Fruit fly (Drosophila melanogaster) whole organism, embryonic: ENCODE measurements around the gene syd.

Source experiments
- ATbp ChIP-seq: fragments of 200-800 bp; sonication (Bioruptor generic); optimal IDR thresholded peaks from 2 replicates; lab custom pipeline; 2017; ENCODE audit warnings: missing biosample characterization, mild to moderate bottlenecking, missing genetic modification characterization, missing genetic modification reagents
- Awh ChIP-seq: fragments of 200-800 bp; sonication (Bioruptor generic); IDR thresholded peaks from 2 replicates; pipeline ENCODE4, ENCODE4 v1.3.6; 2022; ENCODE audit warnings: missing biosample characterization, missing genetic modification characterization
- CG10267 ChIP-seq: fragments of 200-800 bp; sonication (Bioruptor generic); optimal IDR thresholded peaks from 2 replicates; lab custom pipeline; 2018; ENCODE audit warnings: missing biosample characterization, mild to moderate bottlenecking, missing genetic modification characterization, moderate library complexity
- CG12104 ChIP-seq: fragments of 200-800 bp; sonication (Bioruptor generic); optimal IDR thresholded peaks from 3 replicates; lab custom pipeline; 2016; ENCODE audit warnings: missing biosample characterization, missing genetic modification characterization
- CG12219 ChIP-seq: fragments of 200-800 bp; sonication (Bioruptor generic); optimal IDR thresholded peaks from 3 replicates; lab custom pipeline; 2018; ENCODE audit warnings: missing biosample characterization, mild to moderate bottlenecking, missing genetic modification characterization
- CG12236 ChIP-seq: fragments of 200-800 bp; sonication (Bioruptor generic); optimal IDR thresholded peaks from 2 replicates; lab custom pipeline; 2016; ENCODE audit warnings: missing biosample characterization, missing genetic modification characterization
- CG14860 ChIP-seq: fragments of 200-800 bp; sonication (Bioruptor generic); IDR thresholded peaks from 3 replicates; pipeline ENCODE4 v1.3.6; 2022; ENCODE audit warnings: missing biosample characterization, missing genetic modification characterization; ENCODE audit not compliant: partially characterized antibody
- CG15601 ChIP-seq: fragments of 200-800 bp; sonication (Bioruptor generic); optimal IDR thresholded peaks from 3 replicates; lab custom pipeline; 2019; ENCODE audit warnings: missing biosample characterization, mild to moderate bottlenecking, missing genetic modification characterization, moderate library complexity
- CG1647 ChIP-seq: fragments of 200-800 bp; sonication (Bioruptor generic); optimal IDR thresholded peaks from 3 replicates; lab custom pipeline; 2016; ENCODE audit warnings: missing biosample characterization, missing genetic modification characterization
- CG18011 ChIP-seq: fragments of 200-800 bp; sonication (Bioruptor generic); optimal IDR thresholded peaks from 2 replicates; lab custom pipeline; 2017; ENCODE audit warnings: missing biosample characterization, missing genetic modification characterization, mild to moderate bottlenecking, moderate library complexity, missing genotype
- CG18599 ChIP-seq: fragments of 200-800 bp; sonication (Bioruptor generic); optimal IDR thresholded peaks from 3 replicates; lab custom pipeline; 2017; ENCODE audit warnings: missing biosample characterization, missing genetic modification characterization, mild to moderate bottlenecking, moderate library complexity, missing genetic modification reagents
- CG2116 ChIP-seq: fragments of 200-800 bp; sonication (Bioruptor generic); optimal IDR thresholded peaks from 3 replicates; lab custom pipeline; 2018; ENCODE audit warnings: missing biosample characterization, mild to moderate bottlenecking, missing genetic modification characterization
- CG30020 ChIP-seq: fragments of 200-800 bp; optimal IDR thresholded peaks from 2 replicates; lab custom pipeline; 2019; ENCODE audit warnings: missing biosample characterization, mild to moderate bottlenecking, missing genetic modification characterization, moderate library complexity
- CG31224 ChIP-seq: fragments of 200-800 bp; sonication (Bioruptor generic); IDR thresholded peaks from 2 replicates; pipeline ENCODE4 v1.3.6; 2022; ENCODE audit warnings: missing biosample characterization, missing genetic modification characterization
- CG3847 ChIP-seq: fragments of 200-800 bp; sonication (Bioruptor generic); IDR thresholded peaks from 2 replicates; pipeline ENCODE4 v1.3.6; 2022; ENCODE audit warnings: missing biosample characterization, missing genetic modification characterization
- CG43689 ChIP-seq: fragments of 200-800 bp; sonication (Bioruptor generic); IDR thresholded peaks from 2 replicates; pipeline ENCODE4 v1.3.6; 2022; ENCODE audit warnings: missing biosample characterization, missing genetic modification characterization
- CG4424 ChIP-seq: fragments of 200-800 bp; sonication (Bioruptor generic); optimal IDR thresholded peaks from 3 replicates; lab custom pipeline; 2016; ENCODE audit warnings: missing biosample characterization, missing genetic modification characterization
- CG6175 ChIP-seq: fragments of 200-800 bp; sonication (Bioruptor generic); IDR thresholded peaks from 3 replicates; pipeline ENCODE4 v1.3.6; 2022; ENCODE audit warnings: missing biosample characterization, missing genetic modification characterization
- CG6254 ChIP-seq: fragments of 200-800 bp; sonication (Bioruptor generic); optimal IDR thresholded peaks from 3 replicates; lab custom pipeline; 2017; ENCODE audit warnings: mild to moderate bottlenecking, missing biosample characterization, missing genetic modification reagents, missing genetic modification characterization
- CG6683 ChIP-seq: fragments of 200-800 bp; sonication (Bioruptor generic); optimal IDR thresholded peaks from 2 replicates; lab custom pipeline; 2017; ENCODE audit warnings: missing biosample characterization, mild to moderate bottlenecking, missing genetic modification characterization, missing genetic modification reagents
- CG8944 ChIP-seq: fragments of 200-800 bp; sonication (Bioruptor generic); optimal IDR thresholded peaks from 3 replicates; lab custom pipeline; 2016; ENCODE audit warnings: missing biosample characterization, missing genetic modification characterization
- Chrac-16 ChIP-seq: fragments of 200-800 bp; sonication (Bioruptor generic); optimal IDR thresholded peaks from 3 replicates; lab custom pipeline; 2016; ENCODE audit warnings: missing biosample characterization, missing genetic modification characterization
- H2.0 ChIP-seq: fragments of 200-800 bp; sonication (Bioruptor generic); IDR thresholded peaks from 2 replicates; pipeline ENCODE4 v1.3.6; 2022; ENCODE audit warnings: missing biosample characterization, missing genetic modification characterization
- HLHmδ ChIP-seq: fragments of 200-800 bp; sonication (Bioruptor generic); optimal IDR thresholded peaks from 2 replicates; lab custom pipeline; 2018; ENCODE audit warnings: missing biosample characterization, mild to moderate bottlenecking, missing genetic modification characterization, moderate library complexity
- Lpt ChIP-seq: fragments of >200 bp; optimal IDR thresholded peaks from 2 replicates; lab custom pipeline; 2018; ENCODE audit warnings: missing biosample characterization, missing genetic modification characterization
- Mes4 ChIP-seq: fragments of 200-800 bp; sonication (Bioruptor generic); optimal IDR thresholded peaks from 2 replicates; lab custom pipeline; 2016; ENCODE audit warnings: missing biosample characterization, missing genetic modification characterization
- Nf-YC ChIP-seq: fragments of 200-800 bp; optimal IDR thresholded peaks from 3 replicates; lab custom pipeline; 2019; ENCODE audit warnings: missing biosample characterization, mild to moderate bottlenecking, missing genetic modification characterization, moderate library complexity
- Scr ChIP-seq: fragments of 200-800 bp; sonication (Bioruptor generic); IDR thresholded peaks from 2 replicates; pipeline ENCODE4 v1.3.6; 2022; ENCODE audit warnings: missing biosample characterization, missing genetic modification characterization; ENCODE audit not compliant: partially characterized antibody
- Sry-δ ChIP-seq: fragments of 200-800 bp; sonication (Bioruptor generic); optimal IDR thresholded peaks from 2 replicates; lab custom pipeline; 2016; ENCODE audit warnings: missing biosample characterization, missing genetic modification characterization
- Taf1 ChIP-seq: fragments of 200-800 bp; sonication (Bioruptor generic); IDR thresholded peaks from 2 replicates; pipeline ENCODE4 v1.3.6; 2022; ENCODE audit warnings: missing biosample characterization, missing genetic modification characterization
- YL-1 ChIP-seq: fragments of 200-800 bp; sonication (Bioruptor generic); optimal IDR thresholded peaks from 3 replicates; lab custom pipeline; 2017; ENCODE audit warnings: missing biosample characterization, mild to moderate bottlenecking, missing genetic modification characterization
- abd-A ChIP-seq: fragments of 200-800 bp; sonication (Bioruptor generic); optimal IDR thresholded peaks from 3 replicates; lab custom pipeline; 2019; ENCODE audit warnings: missing biosample characterization, mild to moderate bottlenecking, missing genetic modification characterization, moderate library complexity
- ash1 ChIP-seq: fragments of 200-800 bp; sonication (Bioruptor generic); optimal IDR thresholded peaks from 2 replicates; lab custom pipeline; 2018; ENCODE audit warnings: missing biosample characterization, mild to moderate bottlenecking, missing genetic modification characterization
- da ChIP-seq: fragments of 200-800 bp; sonication (Bioruptor generic); optimal IDR thresholded peaks from 2 replicates; lab custom pipeline; 2016; ENCODE audit warnings: missing biosample characterization, missing genetic modification characterization
- dmrt99B ChIP-seq: fragments of 200-800 bp; sonication (Bioruptor generic); optimal IDR thresholded peaks from 2 replicates; lab custom pipeline; 2018; ENCODE audit warnings: missing biosample characterization, mild to moderate bottlenecking, missing genetic modification characterization, moderate library complexity
- ewg ChIP-seq: fragments of 200-800 bp; sonication (Bioruptor generic); optimal IDR thresholded peaks from 3 replicates; lab custom pipeline; 2017; ENCODE audit warnings: mild to moderate bottlenecking, missing biosample characterization, missing genetic modification reagents, missing genetic modification characterization
- exex ChIP-seq: fragments of 200-800 bp; sonication (Bioruptor generic); optimal IDR thresholded peaks from 4 replicates; lab custom pipeline; 2018; ENCODE audit warnings: missing biosample characterization, mild to moderate bottlenecking, missing genetic modification characterization, moderate library complexity
- fd102C ChIP-seq: fragments of 200-800 bp; sonication (Bioruptor generic); optimal IDR thresholded peaks from 2 replicates; lab custom pipeline; 2018; ENCODE audit warnings: missing biosample characterization, mild to moderate bottlenecking, missing genetic modification characterization, moderate library complexity
- hb ChIP-seq: fragments of 200-800 bp; sonication (Bioruptor generic); IDR thresholded peaks from 3 replicates; pipeline ENCODE4 v1.3.6; 2022; ENCODE audit warnings: missing biosample characterization, missing genetic modification characterization; ENCODE audit not compliant: partially characterized antibody
- jing ChIP-seq: fragments of 200-800 bp; sonication (Bioruptor generic); optimal IDR thresholded peaks from 2 replicates; lab custom pipeline; 2018; ENCODE audit warnings: missing biosample characterization, mild to moderate bottlenecking, missing genetic modification characterization
- ken ChIP-seq: fragments of 200-800 bp; sonication (Bioruptor generic); IDR thresholded peaks from 3 replicates; pipeline ENCODE4 v1.3.6; 2022; ENCODE audit warnings: missing biosample characterization, missing genetic modification characterization
- knrl ChIP-seq: fragments of 200-800 bp; sonication (Bioruptor generic); IDR thresholded peaks from 3 replicates; pipeline ENCODE4 v1.3.6; 2022; ENCODE audit warnings: missing biosample characterization, missing genetic modification characterization; ENCODE audit not compliant: partially characterized antibody
- odd ChIP-seq: fragments of 200-800 bp; sonication (Bioruptor generic); optimal IDR thresholded peaks from 2 replicates; lab custom pipeline; 2017; ENCODE audit warnings: missing biosample characterization, mild to moderate bottlenecking, missing genetic modification characterization
- psq ChIP-seq: fragments of 200-800 bp; sonication (Bioruptor generic); optimal IDR thresholded peaks from 2 replicates; lab custom pipeline; 2017; ENCODE audit warnings: missing biosample characterization, missing genetic modification characterization
- seq ChIP-seq: fragments of 200-800 bp; sonication (Bioruptor generic); IDR thresholded peaks from 2 replicates; pipeline ENCODE4 v1.3.6; 2022; ENCODE audit warnings: missing biosample characterization, missing genetic modification characterization
- slbo ChIP-seq: fragments of 200-800 bp; sonication (Bioruptor generic); IDR thresholded peaks from 2 replicates; pipeline ENCODE4 v1.3.6; 2022; ENCODE audit warnings: missing biosample characterization, missing genetic modification characterization
- slp2 ChIP-seq: fragments of 200-800 bp; sonication (Bioruptor generic); optimal IDR thresholded peaks from 2 replicates; lab custom pipeline; 2016; ENCODE audit warnings: missing biosample characterization, missing genetic modification characterization
- sqz ChIP-seq: fragments of 200-800 bp; sonication (Bioruptor generic); optimal IDR thresholded peaks from 3 replicates; lab custom pipeline; 2018; ENCODE audit warnings: missing biosample characterization, mild to moderate bottlenecking, missing genetic modification characterization
- sr ChIP-seq: fragments of 200-800 bp; sonication (Bioruptor generic); IDR thresholded peaks from 3 replicates; pipeline ENCODE4 v1.3.6; 2022; ENCODE audit warnings: missing biosample characterization, missing genetic modification characterization
- stwl ChIP-seq: fragments of 200-800 bp; sonication (Bioruptor generic); optimal IDR thresholded peaks from 3 replicates; lab custom pipeline; 2018; ENCODE audit warnings: missing biosample characterization, mild to moderate bottlenecking, missing genetic modification characterization, moderate library complexity
- tna ChIP-seq: fragments of 200-800 bp; sonication (Bioruptor generic); IDR thresholded peaks from 2 replicates; pipeline ENCODE4 v1.3.6; 2022; ENCODE audit warnings: missing biosample characterization, missing genetic modification characterization; ENCODE audit not compliant: partially characterized antibody

The syd gene

DNA sequence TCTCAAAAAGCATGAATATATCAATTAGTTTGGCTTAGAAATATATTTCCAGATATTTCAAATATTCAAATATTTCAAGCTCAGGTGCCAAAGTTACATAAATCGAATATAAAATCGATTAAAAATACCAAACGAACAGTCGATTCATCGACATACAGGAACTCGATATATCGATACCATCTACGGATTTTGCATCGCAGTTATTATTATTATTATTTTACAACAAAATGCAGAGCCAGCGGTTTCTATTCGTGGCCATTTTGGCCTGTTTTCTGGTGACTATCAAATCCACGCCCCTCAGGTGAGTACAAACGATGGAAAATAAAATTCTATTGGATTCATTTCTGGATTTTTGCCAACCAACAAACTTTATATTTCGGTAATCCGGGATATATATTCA, 34.5 kb upstream of the syd start, which contains the start of gene RNaseX25 (continued):
- no peak for TF ChIP-seq dmrt99B (tag; lab: Kevin White, UChicago)
- TF ChIP-seq da, result no peak
- TF ChIP-seq Scr (GFP tag; lab: Robert Waterston, UW), result peak; percentile 91
- peak; percentile 86 for TF ChIP-seq knrl (GFP tag; lab: Robert Waterston, UW)
- TF ChIP-seq CG6254 (GFP tag; lab: Kevin White, UChicago), result no peak
- no peak for TF ChIP-seq ATbp
- no peak for TF ChIP-seq Lpt (GFP tag; lab: Kevin White, UChicago)
- TF ChIP-seq CG43689, result no peak
- TF ChIP-seq Sry-δ (GFP tag; lab: Kevin White, UChicago), result peak; percentile 58
- TF ChIP-seq tna (GFP tag; lab: Robert Waterston, UW), result peak; percentile 91
- TF ChIP-seq CG4424, result no peak
- no peak for TF ChIP-seq jing (GFP tag; lab: Kevin White, UChicago)
- peak; percentile 21 for TF ChIP-seq Nf-YC (tag; lab: Kevin White, UChicago)
- TF ChIP-seq CG18599, result no peak
- no peak for TF ChIP-seq Mes4
- TF ChIP-seq H2.0 (GFP tag; lab: Robert Waterston, UW), result no peak
- TF ChIP-seq CG10267 (tag; lab: Kevin White, UChicago), result peak; percentile 22
- no peak for TF ChIP-seq CG12219 (GFP tag; lab: Kevin White, UChicago)
- TF ChIP-seq stwl (tag; lab: Kevin White, UChicago), result peak; percentile 58
- no peak for TF ChIP-seq CG8944 (GFP tag; lab: Kevin White, UChicago)
- no peak for TF ChIP-seq CG31224 (GFP tag; lab: Robert Waterston, UW)
- peak; percentile 88 for TF ChIP-seq CG14860 (GFP tag; lab: Robert Waterston, UW)
- TF ChIP-seq ash1 (GFP tag; lab: Kevin White, UChicago), result no peak
- TF ChIP-seq odd (GFP tag; lab: Kevin White, UChicago), result no peak
- TF ChIP-seq CG15601, result no peak
- TF ChIP-seq CG6175 (GFP tag; lab: Robert Waterston, UW), result no peak
- no peak for TF ChIP-seq HLHmδ (GFP tag; lab: Kevin White, UChicago)
- peak; percentile 47 for TF ChIP-seq YL-1 (GFP tag; lab: Kevin White, UChicago)
- TF ChIP-seq CG18011 (GFP tag; lab: Kevin White, UChicago), result no peak

DNA sequence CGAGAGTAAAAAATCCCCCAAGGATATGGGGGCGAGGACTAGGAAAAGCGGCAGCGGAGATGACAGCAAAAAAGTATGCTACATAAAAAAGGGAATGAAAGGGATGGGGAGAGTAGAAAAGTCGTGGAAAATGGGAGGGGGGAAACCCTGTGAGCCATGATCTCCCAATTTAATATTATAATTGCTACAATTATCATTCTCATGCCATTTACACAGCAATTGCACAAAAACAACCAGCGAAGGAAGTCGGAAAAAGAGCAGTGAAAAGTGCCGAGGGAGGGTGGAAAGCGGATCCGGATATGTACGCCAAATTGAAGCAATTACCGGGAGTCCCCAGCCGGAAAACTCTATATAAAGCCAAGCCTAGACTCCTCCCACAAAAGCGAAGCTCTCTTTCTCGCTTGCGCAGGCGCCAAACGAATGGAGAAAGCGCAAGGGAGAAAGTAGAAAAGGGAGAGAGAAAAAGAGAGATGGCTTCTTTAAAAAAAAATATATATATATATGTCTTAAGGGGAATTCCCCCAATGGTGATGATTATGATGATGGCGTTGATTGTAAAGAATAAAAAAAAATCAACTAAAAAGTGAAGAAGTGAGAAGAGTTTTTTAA, 32.6 kb upstream of the syd start:
- TF ChIP-seq CG2116 (GFP tag; lab: Kevin White, UChicago) (no peak), abd-A (no peak), Chrac-16 (GFP tag; lab: Kevin White, UChicago) (no peak), CG1647 (GFP tag; lab: Kevin White, UChicago) (no peak), CG12236 (no peak), slbo (GFP tag; lab: Robert Waterston, UW) (no peak), Awh (GFP tag; lab: Robert Waterston, UW) (no peak), sr (GFP tag; lab: Robert Waterston, UW) (no peak), CG30020 (tag; lab: Kevin White, UChicago) (no peak), CG6683 (GFP tag; lab: Kevin White, UChicago) (no peak), slp2 (GFP tag; lab: Kevin White, UChicago) (no peak), ewg (GFP tag; lab: Kevin White, UChicago) (peak; percentile 80), fd102C (GFP tag; lab: Kevin White, UChicago) (no peak), psq (GFP tag; lab: Kevin White, UChicago) (no peak), sqz (GFP tag; lab: Kevin White, UChicago) (peak; percentile 32), hb (GFP tag; lab: Robert Waterston, UW) (no peak), CG31224 (GFP tag; lab: Robert Waterston, UW) (no peak), CG12104 (GFP tag; lab: Kevin White, UChicago) (no peak), exex (tag; lab: Kevin White, UChicago) (peak; percentile 72), CG3847 (GFP tag; lab: Robert Waterston, UW) (no peak), seq (GFP tag; lab: Robert Waterston, UW) (0 out of 2 replicates have a peak, but pooled peaks have one; percentile 13), Taf1 (no peak), ken (GFP tag; lab: Robert Waterston, UW) (no peak)
